Fruit fly (Drosophila melanogaster): Measurements from ENCODE around the gene Non2.

- TF ChIP-seq Hr39 (GFP tag; optimal IDR thresholded peaks at IDR 0.05) (peak; percentile 27), fd59A (GFP tag; optimal IDR thresholded peaks at IDR 0.05) (no peak), Sox15 (GFP tag; optimal IDR thresholded peaks at IDR 0.05) (no peak), Smox (GFP tag; optimal IDR thresholded peaks at IDR 0.05) (no peak), Blimp-1 (GFP tag; optimal IDR thresholded peaks at IDR 0.05) (no peak), ss (GFP tag; optimal IDR thresholded peaks at IDR 0.05) (no peak), Ets96B (tag; optimal IDR thresholded peaks at IDR 0.05) (no peak), acj6 (GFP tag; optimal IDR thresholded peaks at IDR 0.05) (no peak), cyc (GFP tag; optimal IDR thresholded peaks at IDR 0.05) (no peak), CG7368 (GFP tag; optimal IDR thresholded peaks at IDR 0.05) (no peak), CG31627 (GFP tag; optimal IDR thresholded peaks at IDR 0.05) (peak; percentile 22)
Observed at dm6 chr3L:2798463-2798993, 31.7 kb downstream of the Non2 start.
